Worm (Caenorhabditis elegans) whole organism, L2 larva: ENCODE measurements around the gene srt-54.

ENCODE experiments used
- C34F6.9 ChIP-seq: fragments of 150-350 bp; optimal IDR thresholded peaks from 2 replicates; lab custom pipeline; 2014; ENCODE audit warnings: missing biosample characterization, missing genetic modification characterization
- F13H6.1 ChIP-seq: sonication (generic microtip); optimal IDR thresholded peaks from 2 replicates; lab custom pipeline; 2016; ENCODE audit warnings: missing genetic modification characterization, missing compliant biosample characterization
- R02D3.7 ChIP-seq: fragments of 150-350 bp; optimal IDR thresholded peaks from 2 replicates; lab custom pipeline; 2014; ENCODE audit warnings: missing biosample characterization, missing genetic modification characterization
- Y55F3AM.14 ChIP-seq: fragments of 200-800 bp; sonication (Bioruptor generic); optimal IDR thresholded peaks from 2 replicates; lab custom pipeline; 2018; ENCODE audit warnings: mild to moderate bottlenecking, missing genetic modification characterization, missing compliant biosample characterization
- ZK546.5 ChIP-seq: sonication (generic microtip); optimal IDR thresholded peaks from 2 replicates; lab custom pipeline; 2017; ENCODE audit warnings: missing biosample characterization, missing genetic modification characterization
- alr-1 ChIP-seq: fragments of 150-350 bp; optimal IDR thresholded peaks from 2 replicates; lab custom pipeline; 2014; ENCODE audit warnings: missing biosample characterization, missing genetic modification characterization
- ama-1 ChIP-seq: fragments of 150-350 bp; optimal IDR thresholded peaks from 2 replicates; lab custom pipeline; 2018; ENCODE audit warnings: inconsistent platforms
- ceh-82 ChIP-seq: fragments of 150-350 bp; optimal IDR thresholded peaks from 2 replicates; lab custom pipeline; 2014; ENCODE audit warnings: missing biosample characterization, missing genetic modification characterization
- crh-2 ChIP-seq: sonication (generic microtip); optimal IDR thresholded peaks from 2 replicates; lab custom pipeline; 2017; ENCODE audit warnings: missing biosample characterization, missing genetic modification characterization
- egl-27 ChIP-seq: sonication (generic microtip); optimal IDR thresholded peaks from 3 replicates; lab custom pipeline; 2017; ENCODE audit warnings: missing biosample characterization, missing genetic modification reagents, missing genetic modification characterization
- elt-3 ChIP-seq: sonication (generic microtip); optimal IDR thresholded peaks from 2 replicates; lab custom pipeline; 2017; ENCODE audit warnings: missing biosample characterization, missing genetic modification characterization
- fos-1 ChIP-seq: fragments of 150-350 bp; optimal IDR thresholded peaks from 2 replicates; lab custom pipeline; 2014; ENCODE audit warnings: missing biosample characterization, missing genetic modification characterization
- gmeb-1 ChIP-seq: fragments of 150-350 bp; optimal IDR thresholded peaks from 2 replicates; lab custom pipeline; 2014; ENCODE audit warnings: missing biosample characterization, missing genetic modification characterization
- lin-11 ChIP-seq: fragments of 150-350 bp; sonication (generic microtip); optimal IDR thresholded peaks from 2 replicates; lab custom pipeline; 2014; ENCODE audit warnings: missing biosample characterization, missing genetic modification characterization, inconsistent platforms, mixed read lengths
- lin-13 ChIP-seq: fragments of 150-350 bp; optimal IDR thresholded peaks from 2 replicates; lab custom pipeline; 2014; ENCODE audit warnings: missing biosample characterization, missing genetic modification reagents, missing genetic modification characterization
- lsy-2 ChIP-seq, 2 experiments: fragments of 150-350 bp in 1 of 2; sonication (generic microtip) in 1 of 2; optimal IDR thresholded peaks; 2 replicates each; lab custom pipeline; 2014 to 2017; ENCODE audit warnings: missing biosample characterization in 2 of 2, missing genetic modification characterization in 2 of 2
- mab-5 ChIP-seq: fragments of 150-350 bp; optimal IDR thresholded peaks from 2 replicates; lab custom pipeline; 2014; ENCODE audit warnings: missing biosample characterization, missing genetic modification characterization
- nhr-10 ChIP-seq: sonication (generic microtip); optimal IDR thresholded peaks from 2 replicates; lab custom pipeline; 2017; ENCODE audit warnings: missing biosample characterization, missing genetic modification characterization
- nhr-11 ChIP-seq: fragments of 150-350 bp; optimal IDR thresholded peaks from 2 replicates; lab custom pipeline; 2014; ENCODE audit warnings: missing biosample characterization, missing genetic modification characterization
- nhr-129 ChIP-seq: fragments of 150-350 bp; optimal IDR thresholded peaks from 2 replicates; lab custom pipeline; 2014; ENCODE audit warnings: missing biosample characterization, missing genetic modification characterization
- nhr-21 ChIP-seq: fragments of 150-350 bp; optimal IDR thresholded peaks from 2 replicates; lab custom pipeline; 2014; ENCODE audit warnings: missing biosample characterization, missing genetic modification characterization
- nhr-23 ChIP-seq: fragments of 150-350 bp; optimal IDR thresholded peaks from 2 replicates; lab custom pipeline; 2014; ENCODE audit warnings: missing biosample characterization, missing genetic modification reagents, missing genetic modification characterization
- nhr-237 ChIP-seq: fragments of 150-350 bp; optimal IDR thresholded peaks from 2 replicates; lab custom pipeline; 2014; ENCODE audit warnings: missing biosample characterization, missing genetic modification characterization
- nhr-25 ChIP-seq: fragments of 150-350 bp; sonication (generic microtip); optimal IDR thresholded peaks from 3 replicates; lab custom pipeline; 2014; ENCODE audit warnings: missing biosample characterization, missing genetic modification characterization
- nhr-6 ChIP-seq: fragments of 150-350 bp; optimal IDR thresholded peaks from 2 replicates; lab custom pipeline; 2014; ENCODE audit warnings: missing biosample characterization, missing genetic modification characterization
- nhr-77 ChIP-seq: fragments of 150-350 bp; optimal IDR thresholded peaks from 2 replicates; lab custom pipeline; 2014; ENCODE audit warnings: missing biosample characterization, missing genetic modification characterization
- peb-1 ChIP-seq: fragments of 150-350 bp; optimal IDR thresholded peaks from 2 replicates; lab custom pipeline; 2014; ENCODE audit warnings: missing biosample characterization, missing genetic modification characterization
- sem-4 ChIP-seq: fragments of 150-350 bp; optimal IDR thresholded peaks from 2 replicates; lab custom pipeline; 2014; ENCODE audit warnings: missing biosample characterization, missing genetic modification reagents, missing genetic modification characterization
- skn-1 ChIP-seq: sonication (generic microtip); optimal IDR thresholded peaks from 2 replicates; lab custom pipeline; 2017; ENCODE audit warnings: missing biosample characterization, missing genetic modification characterization
- sma-3 ChIP-seq: sonication (generic microtip); optimal IDR thresholded peaks from 2 replicates; lab custom pipeline; 2016; ENCODE audit warnings: missing genetic modification reagents, missing genetic modification characterization, missing compliant biosample characterization
- sma-9 ChIP-seq, 2 experiments: fragments of 150-350 bp in 1 of 2; sonication (generic microtip) in 1 of 2; optimal IDR thresholded peaks; 2 replicates each; lab custom pipeline; 2014 to 2016; ENCODE audit warnings: missing genetic modification characterization in 2 of 2, mild to moderate bottlenecking in 1 of 2, missing biosample characterization in 1 of 2, missing compliant biosample characterization in 1 of 2, missing genetic modification reagents in 1 of 2, moderate library complexity in 1 of 2
- snpc-4 ChIP-seq: fragments of 150-350 bp; optimal IDR thresholded peaks from 2 replicates; lab custom pipeline; 2014; ENCODE audit warnings: missing biosample characterization, missing genetic modification characterization
- unc-39 ChIP-seq: fragments of 150-350 bp; optimal IDR thresholded peaks from 2 replicates; lab custom pipeline; 2014; ENCODE audit warnings: missing biosample characterization, missing genetic modification characterization
- unc-55 ChIP-seq: fragments of 150-350 bp; sonication (generic microtip); optimal IDR thresholded peaks from 3 replicates; lab custom pipeline; 2014; ENCODE audit warnings: missing biosample characterization, missing genetic modification reagents, missing genetic modification characterization
- zag-1 ChIP-seq: fragments of 150-350 bp; optimal IDR thresholded peaks from 2 replicates; lab custom pipeline; 2014; ENCODE audit warnings: missing biosample characterization, missing genetic modification characterization
- ztf-1 ChIP-seq: fragments of 200-800 bp; sonication (Bioruptor generic); conservative IDR thresholded peaks from 2 replicates; pipeline ENCODE4 v1.3.6; 2022; ENCODE audit warnings: missing genetic modification characterization, missing compliant biosample characterization
- ztf-11 ChIP-seq: sonication (generic microtip); optimal IDR thresholded peaks from 2 replicates; lab custom pipeline; 2017; ENCODE audit warnings: missing biosample characterization, missing genetic modification characterization

Gene srt-54

ce11 chrII:108865-109264 is 8.2 kb upstream of the srt-54 start, which contains the start of gene C50D2.2:
C50D2.2 (plus strand) TSS chrII:109165.
- no peak for TF ChIP-seq ztf-1 (GFP tag; lab: Robert Waterston, UW)
- no peak for TF ChIP-seq zag-1 (tag; lab: Kevin White, UChicago)
- TF ChIP-seq alr-1 = no peak
- TF ChIP-seq R02D3.7 (tag; lab: Kevin White, UChicago) = no peak
- no peak for TF ChIP-seq nhr-237 (tag; lab: Kevin White, UChicago)
- no peak for TF ChIP-seq ZK546.5 (tag; lab: Kevin White, UChicago)
- TF ChIP-seq snpc-4 = no peak
- TF ChIP-seq peb-1 = no peak
- no peak for TF ChIP-seq nhr-23 (tag; lab: Kevin White, UChicago)
- no peak for TF ChIP-seq lin-11
- TF ChIP-seq sem-4 = no peak
- TF ChIP-seq nhr-10 = no peak
- no peak for TF ChIP-seq unc-55 (GFP tag; lab: Kevin White, UChicago)
- no peak for TF ChIP-seq ama-1
- TF ChIP-seq mab-5 = no peak
- TF ChIP-seq ztf-11 (tag; lab: Kevin White, UChicago) = no peak
- TF ChIP-seq egl-27 (tag; lab: Kevin White, UChicago) = no peak
- no peak for TF ChIP-seq ceh-82 (tag; lab: Kevin White, UChicago)
- no peak for TF ChIP-seq skn-1
- TF ChIP-seq crh-2 = no peak

ce11 chrII:111267-111666 is 5.7 kb upstream of the srt-54 start, which contains the start of gene C50D2.1:
C50D2.1 (plus strand) TSS chrII:111567.
- TF ChIP-seq crh-2 (no peak), nhr-77 (tag; lab: Kevin White, UChicago) (no peak), ama-1 (no peak), nhr-25 (tag; lab: Kevin White, UChicago) (no peak), peb-1 (no peak), sma-9 (GFP tag; optimal IDR thresholded peaks at IDR 0.05; lab: Kevin White, UChicago) (no peak), sma-9 (tag; optimal IDR thresholded peaks at IDR 0.05; lab: Kevin White, UChicago) (no peak), elt-3 (tag; lab: Kevin White, UChicago) (no peak)

- TF ChIP-seq lsy-2 (tag; optimal IDR thresholded peaks at IDR 0.05; lab: Kevin White, UChicago) = no peak
- TF ChIP-seq sma-3 (GFP tag; lab: Kevin White, UChicago) = peak; percentile 28
- TF ChIP-seq R02D3.7 (tag; lab: Kevin White, UChicago) = no peak
- no peak for TF ChIP-seq snpc-4
- no peak for TF ChIP-seq mab-5
- peak; percentile 15 for TF ChIP-seq nhr-129 (tag; lab: Kevin White, UChicago)
- TF ChIP-seq nhr-10 = no peak
- TF ChIP-seq nhr-23 (tag; lab: Kevin White, UChicago) = no peak
- no peak for TF ChIP-seq nhr-6 (tag; lab: Kevin White, UChicago)
- TF ChIP-seq ztf-1 (GFP tag; lab: Robert Waterston, UW) = no peak
- TF ChIP-seq gmeb-1 = no peak
- no peak for TF ChIP-seq F13H6.1 (tag; lab: Kevin White, UChicago)
Measured at ce11 chrII:112231-112630, 4.8 kb upstream of the srt-54 start.

- no peak for TF ChIP-seq nhr-21
- TF ChIP-seq lin-11 = no peak
- no peak for TF ChIP-seq nhr-11 (tag; lab: Kevin White, UChicago)
- no peak for TF ChIP-seq lin-13 (GFP tag; lab: Kevin White, UChicago)
- no peak for TF ChIP-seq nhr-10
- no peak for TF ChIP-seq Y55F3AM.14 (GFP tag; lab: Kevin White, UChicago)
- no peak for TF ChIP-seq nhr-77 (tag; lab: Kevin White, UChicago)
- no peak for TF ChIP-seq zag-1 (tag; lab: Kevin White, UChicago)
- TF ChIP-seq unc-39 (tag; lab: Kevin White, UChicago) = no peak
- TF ChIP-seq peb-1 = no peak
- TF ChIP-seq unc-55 (GFP tag; lab: Kevin White, UChicago) = no peak
Measured at ce11 chrII:121121-121520, 4.1 kb downstream of the srt-54 start, which contains the start of gene K10B4.3. K10B4.3 (minus strand) TSS chrII:121221.

ce11 chrII:122008-122407 is 5.0 kb downstream of the srt-54 start:
- TF ChIP-seq sma-3 (GFP tag; lab: Kevin White, UChicago) (peak; percentile 13), fos-1 (tag; lab: Kevin White, UChicago) (peak; percentile 35), C34F6.9 (tag; lab: Kevin White, UChicago) (peak; percentile 8), mab-5 (no peak)
